Worm (Caenorhabditis elegans): ENCODE measurements around the gene F08D12.7.

Gene F08D12.7

DNA sequence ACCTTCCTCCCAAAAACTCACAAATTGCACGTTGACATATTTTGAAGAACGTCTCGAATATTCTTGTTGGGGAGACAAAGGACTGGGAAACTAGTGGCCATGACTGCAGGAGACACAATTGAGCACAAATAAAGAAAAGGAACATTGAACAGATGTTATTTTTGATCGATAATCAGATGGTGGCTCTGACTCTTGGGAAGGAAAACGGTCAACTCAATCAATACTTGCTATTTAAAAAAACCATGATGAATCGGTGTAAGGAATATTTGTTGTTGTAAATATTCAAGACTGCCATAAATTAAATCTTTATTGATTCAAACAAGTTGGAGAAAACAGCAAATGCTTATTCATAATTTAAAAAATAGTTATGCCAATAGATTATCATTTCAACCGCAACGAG lies 1.9 kb upstream of the F08D12.7 start, which contains the start of gene fbxb-105:
Gene fbxb-105 (minus strand): TSS at position 101 of the 400 bp plus-strand sequence.
- TF ChIP-seq daf-8 (GFP tag; IDR thresholded peaks at IDR 0.05): no peak
- TF ChIP-seq fkh-10 (GFP tag; optimal IDR thresholded peaks at IDR 0.05): no peak
- no peak for TF ChIP-seq ceh-32 (tag; optimal IDR thresholded peaks at IDR 0.05; ENCODE audit: poor library complexity)
- no peak for TF ChIP-seq pha-4 (GFP tag; IDR thresholded peaks at IDR 0.05)
- no peak for TF ChIP-seq pha-4 (tag; optimal IDR thresholded peaks at IDR 0.05)
- no peak for TF ChIP-seq ceh-62 (tag; optimal IDR thresholded peaks at IDR 0.05)
- no peak for TF ChIP-seq ceh-28 (tag; optimal IDR thresholded peaks at IDR 0.05)
- TF ChIP-seq ceh-20 (GFP tag; IDR thresholded peaks at IDR 0.05): no peak
- no peak for TF ChIP-seq zag-1 (tag; optimal IDR thresholded peaks at IDR 0.05)
- no peak for TF ChIP-seq F49E8.2 (tag; optimal IDR thresholded peaks at IDR 0.05; ENCODE audit: borderline replicate concordance)
- no peak for TF ChIP-seq lin-13 (GFP tag; optimal IDR thresholded peaks at IDR 0.05)
- TF ChIP-seq hif-1 (tag; optimal IDR thresholded peaks at IDR 0.05): no peak
- TF ChIP-seq rbr-2 (tag; optimal IDR thresholded peaks at IDR 0.05): no peak
- TF ChIP-seq snpc-4 (tag; optimal IDR thresholded peaks at IDR 0.05): no peak
- no peak for TF ChIP-seq Y48G9A.11 (GFP tag; IDR thresholded peaks at IDR 0.05)

DNA sequence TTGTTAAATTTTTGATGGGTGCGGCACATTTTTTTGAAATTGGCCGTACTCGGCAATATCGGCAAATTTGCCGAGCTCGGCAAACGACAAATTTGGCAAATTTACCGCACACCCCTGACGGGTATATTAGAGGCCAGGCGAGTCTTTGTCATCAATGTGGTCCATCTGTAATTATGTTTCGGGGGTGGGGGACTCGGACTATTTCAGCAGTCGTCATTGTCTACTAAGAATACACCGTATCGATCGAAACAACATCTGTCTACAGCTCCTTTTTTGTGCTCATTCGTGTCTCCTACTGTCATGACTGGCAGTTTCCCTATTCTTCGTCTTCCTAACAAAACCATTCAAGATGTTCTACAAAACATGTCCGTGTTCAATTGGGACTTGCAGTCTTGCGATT lies 2.6 kb downstream of the F08D12.7 start, which contains the start of gene F08D12.15:
Gene F08D12.15 (plus strand): TSS at position 301 of the 400 bp plus-strand sequence.
- TF ChIP-seq set-16 (GFP tag; IDR thresholded peaks at IDR 0.05): no peak

DNA sequence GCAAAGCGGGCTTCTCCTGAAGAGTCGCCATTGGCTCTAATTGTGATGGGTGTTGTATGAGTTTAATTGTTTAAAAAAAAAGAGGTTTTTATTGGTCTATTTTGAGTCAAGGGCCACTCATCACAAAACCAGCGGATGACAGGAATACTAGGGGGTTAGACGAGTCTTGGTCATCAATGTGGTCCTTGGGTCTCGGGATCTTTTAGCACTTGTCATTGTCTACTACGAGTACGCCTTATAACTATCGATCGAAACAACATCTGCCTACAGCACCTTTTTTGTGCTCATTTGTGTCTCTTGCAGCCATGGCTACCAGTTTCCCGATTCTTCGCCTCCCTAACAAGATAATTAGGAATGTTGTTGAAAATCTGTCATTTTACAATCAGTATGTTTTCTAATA lies 4.3 kb downstream of the F08D12.7 start, which contains the start of gene fbxb-108:
Gene fbxb-108 (plus strand): TSS at position 301 of the 400 bp plus-strand sequence.
- no peak for TF ChIP-seq lin-39 (tag; optimal IDR thresholded peaks at IDR 0.05)
- no peak for TF ChIP-seq hmg-1.1 (GFP tag; IDR thresholded peaks at IDR 0.05)
- no peak for TF ChIP-seq vab-7 (GFP tag; IDR thresholded peaks at IDR 0.05)
- no peak for TF ChIP-seq egl-43 (GFP tag; IDR thresholded peaks at IDR 0.05)
- no peak for TF ChIP-seq nhr-76 (tag; optimal IDR thresholded peaks at IDR 0.05)

DNA sequence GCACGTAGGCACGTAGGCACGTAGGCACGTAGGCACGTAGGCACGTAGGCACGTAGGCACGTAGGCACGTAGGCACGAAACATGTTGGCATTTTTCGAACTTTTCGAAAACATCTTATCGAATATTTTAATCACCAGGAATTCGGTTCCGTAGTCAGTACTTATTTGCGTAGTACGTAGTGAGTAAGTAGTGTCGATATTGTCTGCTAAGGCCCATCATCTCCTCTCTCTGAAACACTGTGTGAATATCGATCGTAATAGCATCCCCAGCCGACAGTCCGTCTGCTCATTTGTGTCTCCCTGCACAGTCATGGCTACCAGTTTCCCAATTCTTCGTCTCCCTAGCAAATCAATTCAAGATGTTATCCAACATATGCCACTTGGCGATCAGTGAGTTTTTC lies 6.8 kb downstream of the F08D12.7 start, which contains the start of gene fbxb-106:
Gene fbxb-106 (plus strand): TSS at position 301 of the 400 bp plus-strand sequence.
- TF ChIP-seq lin-38 (GFP tag; IDR thresholded peaks at IDR 0.05) (no peak), snpc-4 (tag; optimal IDR thresholded peaks at IDR 0.05) (no peak), pha-4 (GFP tag; IDR thresholded peaks at IDR 0.05) (no peak), pha-4 (tag; optimal IDR thresholded peaks at IDR 0.05) (no peak), dmd-8 (GFP tag; IDR thresholded peaks at IDR 0.05) (no peak)

DNA sequence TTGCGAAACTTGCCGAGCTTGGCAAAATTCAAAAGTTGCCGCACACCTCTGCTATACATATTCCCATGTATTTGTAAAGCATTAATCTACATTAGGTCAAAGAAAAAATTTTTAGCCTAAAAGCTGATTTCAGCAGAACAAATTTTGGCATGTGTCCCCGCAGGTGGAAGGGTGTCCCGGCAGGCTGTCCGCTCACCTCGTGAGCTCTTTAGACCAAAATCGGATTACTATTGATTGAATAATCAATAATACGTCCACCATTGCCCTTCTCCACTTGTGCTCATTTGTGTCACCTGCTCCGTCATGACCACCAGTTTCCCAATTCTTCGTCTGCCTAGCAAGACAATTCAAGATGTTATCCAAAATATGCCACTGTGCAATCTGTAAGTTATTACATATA lies 10.4 kb downstream of the F08D12.7 start, which contains the start of gene fbxb-107:
Gene fbxb-107 (plus strand): TSS at position 297 of the 400 bp plus-strand sequence.
- TF ChIP-seq R02D3.7 (tag; optimal IDR thresholded peaks at IDR 0.05): no peak
- TF ChIP-seq nhr-237 (tag; optimal IDR thresholded peaks at IDR 0.05): no peak
- TF ChIP-seq T26A8.4 (GFP tag; IDR thresholded peaks at IDR 0.05): no peak
- no peak for TF ChIP-seq ZK546.5 (tag; optimal IDR thresholded peaks at IDR 0.05)
- TF ChIP-seq ceh-82 (tag; optimal IDR thresholded peaks at IDR 0.05): no peak
- TF ChIP-seq spr-3 (GFP tag; optimal IDR thresholded peaks at IDR 0.05): no peak
- TF ChIP-seq F26F4.8 (GFP tag; conservative IDR thresholded peaks at IDR 0.05): no peak
- no peak for TF ChIP-seq daf-12 (tag; optimal IDR thresholded peaks at IDR 0.05)
- no peak for TF ChIP-seq zag-1 (tag; optimal IDR thresholded peaks at IDR 0.05)
- no peak for TF ChIP-seq lsy-2 (tag; optimal IDR thresholded peaks at IDR 0.05)
- TF ChIP-seq spr-1 (tag; optimal IDR thresholded peaks at IDR 0.05): no peak
- TF ChIP-seq nhr-76 (tag; optimal IDR thresholded peaks at IDR 0.05): no peak
- no peak for TF ChIP-seq saeg-2 (GFP tag; IDR thresholded peaks at IDR 0.05)
- no peak for TF ChIP-seq cey-2 (tag; optimal IDR thresholded peaks at IDR 0.05; ENCODE audit: borderline replicate concordance, insufficient read depth)
- TF ChIP-seq snpc-1.2 (GFP tag; IDR thresholded peaks at IDR 0.05): no peak
- no peak for TF ChIP-seq dmd-6 (GFP tag; IDR thresholded peaks at IDR 0.05)
- TF ChIP-seq nhr-10 (tag; optimal IDR thresholded peaks at IDR 0.05): no peak
- no peak for TF ChIP-seq ama-1 (optimal IDR thresholded peaks at IDR 0.05)
- TF ChIP-seq tag-97 (GFP tag; IDR thresholded peaks at IDR 0.05): no peak

All from whole organism, L4 larva.